Worm (Caenorhabditis elegans): Measurements from ENCODE around the gene nas-9.

Gene nas-9

ce11 chrV:4805847-4806246 lies 34.0 kb downstream of the nas-9 start, which contains the start of gene R02F11.3:
Gene R02F11.3, minus strand, starts transcription at chrV:4805947.
- TF ChIP-seq gmeb-1 (tag; optimal IDR thresholded peaks at IDR 0.05) (no peak), unc-55 (GFP tag; optimal IDR thresholded peaks at IDR 0.05) (no peak), egl-27 (tag; optimal IDR thresholded peaks at IDR 0.05) (no peak), mab-5 (tag; optimal IDR thresholded peaks at IDR 0.05) (no peak), skn-1 (tag; optimal IDR thresholded peaks at IDR 0.05) (no peak), nhr-12 (tag; optimal IDR thresholded peaks at IDR 0.05) (no peak), nhr-6 (tag; optimal IDR thresholded peaks at IDR 0.05) (no peak), sma-9 (GFP tag; optimal IDR thresholded peaks at IDR 0.05) (no peak), sma-9 (tag; optimal IDR thresholded peaks at IDR 0.05) (no peak), zag-1 (tag; optimal IDR thresholded peaks at IDR 0.05) (no peak), nhr-10 (tag; optimal IDR thresholded peaks at IDR 0.05) (no peak), unc-39 (tag; optimal IDR thresholded peaks at IDR 0.05) (no peak), ztf-1 (GFP tag; conservative IDR thresholded peaks at IDR 0.05) (no peak), peb-1 (tag; optimal IDR thresholded peaks at IDR 0.05) (no peak), ztf-11 (tag; optimal IDR thresholded peaks at IDR 0.05) (no peak), ceh-82 (tag; optimal IDR thresholded peaks at IDR 0.05) (no peak)

ce11 chrV:4801943-4802342 lies 37.9 kb downstream of the nas-9 start:
- TF ChIP-seq snpc-4 (tag; optimal IDR thresholded peaks at IDR 0.05) (no peak), blmp-1 (tag; optimal IDR thresholded peaks at IDR 0.05; ENCODE audit: insufficient read depth) (no peak), nhr-21 (tag; optimal IDR thresholded peaks at IDR 0.05) (no peak), nhr-23 (tag; optimal IDR thresholded peaks at IDR 0.05) (no peak), nhr-10 (tag; optimal IDR thresholded peaks at IDR 0.05) (no peak), lin-39 (tag; optimal IDR thresholded peaks at IDR 0.05) (no peak), egl-27 (tag; optimal IDR thresholded peaks at IDR 0.05) (no peak), gmeb-1 (tag; optimal IDR thresholded peaks at IDR 0.05) (no peak), lsy-2 (tag; optimal IDR thresholded peaks at IDR 0.05) (no peak), nhr-12 (tag; optimal IDR thresholded peaks at IDR 0.05) (no peak), ztf-4 (tag; optimal IDR thresholded peaks at IDR 0.05) (no peak), ceh-82 (tag; optimal IDR thresholded peaks at IDR 0.05) (no peak), peb-1 (tag; optimal IDR thresholded peaks at IDR 0.05) (no peak), Y55F3AM.14 (GFP tag; optimal IDR thresholded peaks at IDR 0.05) (no peak), crh-2 (tag; optimal IDR thresholded peaks at IDR 0.05) (no peak), mbf-1 (tag; optimal IDR thresholded peaks at IDR 0.05) (no peak), unc-55 (GFP tag; optimal IDR thresholded peaks at IDR 0.05) (no peak), alr-1 (tag; optimal IDR thresholded peaks at IDR 0.05) (no peak)

ce11 chrV:4800794-4801193 lies 39.0 kb downstream of the nas-9 start, which contains the start of gene R02F11.1:
Gene R02F11.1, plus strand, starts transcription at chrV:4801094.
- TF ChIP-seq skn-1 (tag; optimal IDR thresholded peaks at IDR 0.05) (no peak), elt-1 (tag; optimal IDR thresholded peaks at IDR 0.05) (no peak), ceh-16 (tag; optimal IDR thresholded peaks at IDR 0.05) (no peak), lsy-2 (tag; optimal IDR thresholded peaks at IDR 0.05) (no peak), nhr-77 (tag; optimal IDR thresholded peaks at IDR 0.05) (no peak), unc-39 (tag; optimal IDR thresholded peaks at IDR 0.05) (no peak), ztf-11 (tag; optimal IDR thresholded peaks at IDR 0.05) (no peak), mab-5 (tag; optimal IDR thresholded peaks at IDR 0.05) (no peak), Y55F3AM.14 (GFP tag; optimal IDR thresholded peaks at IDR 0.05) (no peak), ZK546.5 (tag; optimal IDR thresholded peaks at IDR 0.05) (no peak), lin-11 (tag; optimal IDR thresholded peaks at IDR 0.05) (no peak), gmeb-1 (tag; optimal IDR thresholded peaks at IDR 0.05) (no peak), nhr-10 (tag; optimal IDR thresholded peaks at IDR 0.05) (no peak), sma-3 (GFP tag; optimal IDR thresholded peaks at IDR 0.05) (no peak), zag-1 (tag; optimal IDR thresholded peaks at IDR 0.05) (no peak)

- TF ChIP-seq ceh-82 (tag; optimal IDR thresholded peaks at IDR 0.05), result no peak
- peak; percentile 14 for TF ChIP-seq C34F6.9 (tag; optimal IDR thresholded peaks at IDR 0.05)
- no peak for TF ChIP-seq skn-1 (tag; optimal IDR thresholded peaks at IDR 0.05)
- peak; percentile 36 for TF ChIP-seq nhr-21 (tag; optimal IDR thresholded peaks at IDR 0.05)
- peak; percentile 43 for TF ChIP-seq ztf-4 (tag; optimal IDR thresholded peaks at IDR 0.05)
- no peak for TF ChIP-seq aly-2 (tag; optimal IDR thresholded peaks at IDR 0.05)
- TF ChIP-seq fos-1 (tag; optimal IDR thresholded peaks at IDR 0.05), result no peak
Measured at ce11 chrV:4794308-4794707, 45.5 kb downstream of the nas-9 start, which contains the start of gene R02F11.2. Gene R02F11.2, plus strand, starts transcription at chrV:4794599.

Data from whole organism, L2 larva.